Worm (Caenorhabditis elegans) whole organism, early embryonic: ENCODE data around the gene F09G2.2.

Experiments used
- B0310.2 ChIP-seq: sonication (generic microtip); optimal IDR thresholded peaks from 2 replicates; lab custom pipeline; 2016; ENCODE audit warnings: mild to moderate bottlenecking, missing genetic modification characterization, missing compliant biosample characterization
- F13C5.2 ChIP-seq: sonication (generic microtip); optimal IDR thresholded peaks from 2 replicates; lab custom pipeline; 2017; ENCODE audit warnings: mild to moderate bottlenecking, missing genetic modification characterization, inconsistent platforms, missing compliant biosample characterization
- aly-1 ChIP-seq: sonication (generic microtip); optimal IDR thresholded peaks from 2 replicates; lab custom pipeline; 2016; ENCODE audit warnings: missing genetic modification characterization, missing compliant biosample characterization
- ama-1 ChIP-seq: fragments of 150-350 bp; optimal IDR thresholded peaks from 2 replicates; lab custom pipeline; 2014
- ceh-13 ChIP-seq: fragments of 200-800 bp; sonication (Bioruptor generic); optimal IDR thresholded peaks from 2 replicates; lab custom pipeline; 2018; ENCODE audit warnings: mild to moderate bottlenecking, missing genetic modification characterization, missing compliant biosample characterization
- ceh-36 ChIP-seq: sonication (generic microtip); optimal IDR thresholded peaks from 2 replicates; lab custom pipeline; 2016; ENCODE audit warnings: missing genetic modification characterization, inconsistent platforms, missing compliant biosample characterization
- ets-7 ChIP-seq: sonication (generic microtip); optimal IDR thresholded peaks from 2 replicates; lab custom pipeline; 2016; ENCODE audit warnings: missing genotype, missing genetic modification characterization, missing compliant biosample characterization
- flt-1 ChIP-seq: fragments of 200-800 bp; sonication (Bioruptor generic); IDR thresholded peaks from 2 replicates; pipeline ENCODE4 v1.3.6; 2022; ENCODE audit warnings: missing genetic modification characterization, missing compliant biosample characterization
- hmbx-1 ChIP-seq: sonication (generic microtip); optimal IDR thresholded peaks from 2 replicates; lab custom pipeline; 2016; ENCODE audit warnings: mild to moderate bottlenecking, missing genetic modification characterization, missing compliant biosample characterization
- hmg-4 ChIP-seq: fragments of 200-800 bp; sonication (Bioruptor generic); optimal IDR thresholded peaks from 2 replicates; lab custom pipeline; 2018; ENCODE audit warnings: mild to moderate bottlenecking, missing genetic modification characterization, missing compliant biosample characterization
- hnd-1 ChIP-seq: sonication (generic microtip); optimal IDR thresholded peaks from 2 replicates; lab custom pipeline; 2016; ENCODE audit warnings: missing genetic modification characterization, missing compliant biosample characterization
- pes-1 ChIP-seq: fragments of 200-800 bp; sonication (Bioruptor generic); IDR thresholded peaks from 2 replicates; pipeline ENCODE4 v1.3.6; 2022; ENCODE audit warnings: missing genetic modification reagents, missing genetic modification characterization, missing compliant biosample characterization
- scrt-1 ChIP-seq: fragments of 200-800 bp; sonication (Bioruptor generic); IDR thresholded peaks from 2 replicates; pipeline ENCODE4 v1.3.6; 2022; ENCODE audit warnings: missing genetic modification characterization, missing compliant biosample characterization
- sea-1 ChIP-seq: fragments of 200-800 bp; sonication (Bioruptor generic); conservative IDR thresholded peaks from 2 replicates; pipeline ENCODE4 v1.3.6; 2022; ENCODE audit warnings: missing genetic modification characterization, missing compliant biosample characterization
- tbx-11 ChIP-seq: fragments of 200-800 bp; sonication (Bioruptor generic); IDR thresholded peaks from 2 replicates; pipeline ENCODE4 v1.3.6; 2022; ENCODE audit warnings: missing genetic modification characterization, missing compliant biosample characterization
- tbx-37 ChIP-seq: fragments of 200-800 bp; sonication (Bioruptor generic); conservative IDR thresholded peaks from 2 replicates; pipeline ENCODE4 v1.3.6; 2022; ENCODE audit warnings: missing genetic modification reagents, missing genetic modification characterization, missing compliant biosample characterization
- tra-4 ChIP-seq: sonication (generic microtip); optimal IDR thresholded peaks from 2 replicates; lab custom pipeline; 2017; ENCODE audit warnings: missing genetic modification characterization, missing compliant biosample characterization

F09G2.2 gene

ce11 chrV:7164210-7164609 is 32.5 kb upstream of the F09G2.2 start, which contains the start of gene srh-83:
srh-83 (plus strand) TSS chrV:7164510.
- TF ChIP-seq ceh-13 (GFP tag; lab: Kevin White, UChicago) (no peak), ceh-36 (no peak), F13C5.2 (tag; lab: Kevin White, UChicago) (no peak), ets-7 (tag; lab: Kevin White, UChicago) (no peak), sea-1 (GFP tag; lab: Robert Waterston, UW) (no peak), tbx-37 (GFP tag; lab: Robert Waterston, UW) (no peak)

ce11 chrV:7166709-7167108 is 30.0 kb upstream of the F09G2.2 start, which contains the start of gene ugt-36:
ugt-36 (plus strand) TSS chrV:7167009.
- TF ChIP-seq scrt-1 (no peak), B0310.2 (tag; lab: Kevin White, UChicago) (no peak), ceh-13 (GFP tag; lab: Kevin White, UChicago) (no peak), ama-1 (no peak), hmg-4 (GFP tag; lab: Kevin White, UChicago) (no peak), sea-1 (GFP tag; lab: Robert Waterston, UW) (no peak), F13C5.2 (tag; lab: Kevin White, UChicago) (no peak), hmbx-1 (tag; lab: Kevin White, UChicago) (no peak), tra-4 (tag; lab: Kevin White, UChicago) (no peak)

- no peak for TF ChIP-seq B0310.2 (tag; lab: Kevin White, UChicago)
These were observed 21.5 kb upstream of the F09G2.2 start, which contains the start of gene lgc-39 for ce11 chrV:7175201-7175600. lgc-39 (plus strand) TSS chrV:7175501.

ce11 chrV:7178843-7179242 is 17.9 kb upstream of the F09G2.2 start, which contains the start of gene cpsf-2:
cpsf-2 (plus strand) TSS chrV:7179172.
- TF ChIP-seq tbx-11 (GFP tag; lab: Robert Waterston, UW) (no peak), F13C5.2 (tag; lab: Kevin White, UChicago) (no peak), hmg-4 (GFP tag; lab: Kevin White, UChicago) (no peak), B0310.2 (tag; lab: Kevin White, UChicago) (no peak), ceh-36 (no peak), tbx-37 (GFP tag; lab: Robert Waterston, UW) (no peak), ama-1 (no peak), pes-1 (GFP tag; lab: Robert Waterston, UW) (no peak), sea-1 (GFP tag; lab: Robert Waterston, UW) (no peak), hnd-1 (tag; lab: Kevin White, UChicago) (no peak), flt-1 (GFP tag; lab: Robert Waterston, UW) (no peak), ets-7 (tag; lab: Kevin White, UChicago) (no peak), ceh-13 (GFP tag; lab: Kevin White, UChicago) (no peak), hmbx-1 (tag; lab: Kevin White, UChicago) (no peak)

ce11 chrV:7184549-7184948 is 12.2 kb upstream of the F09G2.2 start, which contains the start of gene pitr-5:
pitr-5 (plus strand) TSS chrV:7184849.
- TF ChIP-seq ama-1 (no peak), hmg-4 (GFP tag; lab: Kevin White, UChicago) (no peak), ceh-13 (GFP tag; lab: Kevin White, UChicago) (no peak), flt-1 (GFP tag; lab: Robert Waterston, UW) (no peak), B0310.2 (tag; lab: Kevin White, UChicago) (no peak), ceh-36 (no peak), hnd-1 (tag; lab: Kevin White, UChicago) (no peak), tra-4 (tag; lab: Kevin White, UChicago) (no peak), tbx-11 (GFP tag; lab: Robert Waterston, UW) (no peak), ets-7 (tag; lab: Kevin White, UChicago) (no peak), aly-1 (tag; lab: Kevin White, UChicago) (no peak), scrt-1 (no peak), sea-1 (GFP tag; lab: Robert Waterston, UW) (no peak), hmbx-1 (tag; lab: Kevin White, UChicago) (no peak)

ce11 chrV:7186599-7186998 is 10.1 kb upstream of the F09G2.2 start:
- no peak for TF ChIP-seq tra-4 (tag; lab: Kevin White, UChicago)
- no peak for TF ChIP-seq hmbx-1 (tag; lab: Kevin White, UChicago)
- no peak for TF ChIP-seq F13C5.2 (tag; lab: Kevin White, UChicago)
- no peak for TF ChIP-seq hnd-1 (tag; lab: Kevin White, UChicago)
- no peak for TF ChIP-seq tbx-11 (GFP tag; lab: Robert Waterston, UW)

DNA sequence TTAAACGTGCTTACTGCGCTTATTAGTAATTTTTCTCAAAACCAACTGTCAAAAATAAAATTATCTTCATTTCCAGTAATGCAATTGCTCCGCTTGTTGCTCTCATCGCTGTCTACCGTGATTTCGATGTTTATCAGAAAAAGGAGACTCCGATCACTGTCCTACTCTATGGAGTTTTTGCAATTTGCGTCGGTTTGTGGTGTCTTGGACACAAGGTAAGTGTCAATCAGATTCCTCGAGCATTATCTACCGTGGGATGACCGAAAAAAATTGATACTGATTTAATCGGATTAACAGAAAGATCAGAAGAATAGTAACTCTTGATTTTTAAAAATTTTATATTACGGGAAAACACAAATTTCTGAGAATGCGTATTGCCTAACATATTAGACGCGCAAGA is 9.4 kb upstream of the F09G2.2 start:
- TF ChIP-seq scrt-1: no peak
- no peak for TF ChIP-seq aly-1 (tag; lab: Kevin White, UChicago)
- TF ChIP-seq F13C5.2 (tag; lab: Kevin White, UChicago): no peak
- no peak for TF ChIP-seq hnd-1 (tag; lab: Kevin White, UChicago)
- TF ChIP-seq ama-1: no peak
- TF ChIP-seq sea-1 (GFP tag; lab: Robert Waterston, UW): no peak

ce11 chrV:7193562-7193961 is 3.2 kb upstream of the F09G2.2 start, which contains the start of gene F09G2.8:
F09G2.8 (minus strand) TSS chrV:7193662.
- TF ChIP-seq scrt-1 (no peak), ceh-13 (GFP tag; lab: Kevin White, UChicago) (no peak), hnd-1 (tag; lab: Kevin White, UChicago) (no peak)
